Worm (Caenorhabditis elegans) whole organism, L4 larva: Measurements from ENCODE around the gene byn-1.

Experiments used
- F10B5.3 ChIP-seq: sonication (generic microtip); optimal IDR thresholded peaks from 2 replicates; lab custom pipeline; 2016; ENCODE audit warnings: mild to moderate bottlenecking, missing genetic modification characterization, missing compliant biosample characterization
- F26F4.8 ChIP-seq: fragments of 200-800 bp; sonication (Bioruptor generic); conservative IDR thresholded peaks from 2 replicates; pipeline ENCODE4 v1.3.6; 2022; ENCODE audit warnings: missing genetic modification characterization, missing compliant biosample characterization
- F49E8.2 ChIP-seq: sonication (generic microtip); optimal IDR thresholded peaks from 2 replicates; lab custom pipeline; 2016; ENCODE audit warnings: missing compliant biosample characterization, mild to moderate bottlenecking, missing genetic modification characterization, borderline replicate concordance
- T20F7.1 ChIP-seq: fragments of 200-800 bp; sonication (Bioruptor generic); optimal IDR thresholded peaks from 2 replicates; lab custom pipeline; 2018; ENCODE audit warnings: mild to moderate bottlenecking, missing genetic modification characterization, missing compliant biosample characterization
- Y105C5A.15 ChIP-seq: fragments of 200-800 bp; sonication (Bioruptor generic); IDR thresholded peaks from 2 replicates; pipeline ENCODE4 v1.3.6; 2022; ENCODE audit warnings: missing genetic modification characterization, missing compliant biosample characterization
- Y5F2A.4 ChIP-seq: fragments of 200-800 bp; sonication (Bioruptor generic); optimal IDR thresholded peaks from 2 replicates; lab custom pipeline; 2018; ENCODE audit warnings: mild to moderate bottlenecking, missing genetic modification characterization, missing compliant biosample characterization
- Y75B8A.6 ChIP-seq: fragments of 200-800 bp; sonication (Bioruptor generic); IDR thresholded peaks from 2 replicates; pipeline ENCODE4 v1.3.6; 2022; ENCODE audit warnings: missing genetic modification reagents, missing genetic modification characterization, missing compliant biosample characterization
- ZK337.2 ChIP-seq: fragments of 200-800 bp; sonication (Bioruptor generic); IDR thresholded peaks from 2 replicates; pipeline ENCODE4 v1.3.6; 2022; ENCODE audit warnings: missing genetic modification reagents, missing genetic modification characterization, missing compliant biosample characterization
- aha-1 ChIP-seq: fragments of 150-350 bp; peaks from one replicate; lab custom pipeline; 2014; ENCODE audit warnings: missing biosample characterization, missing genetic modification characterization
- ama-1 ChIP-seq: fragments of 150-350 bp; optimal IDR thresholded peaks from 2 replicates; lab custom pipeline; 2014; ENCODE audit warnings: inconsistent platforms, mixed read lengths
- attf-4 ChIP-seq: sonication (generic microtip); optimal IDR thresholded peaks from 3 replicates; lab custom pipeline; 2017; ENCODE audit warnings: missing biosample characterization, missing genetic modification characterization
- ceh-28 ChIP-seq: fragments of 150-350 bp; optimal IDR thresholded peaks from 2 replicates; lab custom pipeline; 2014; ENCODE audit warnings: missing biosample characterization, missing genetic modification reagents, missing genetic modification characterization
- ceh-44 ChIP-seq: fragments of 200-800 bp; sonication (Bioruptor generic); IDR thresholded peaks from 2 replicates; pipeline ENCODE4 v1.3.6; 2022; ENCODE audit warnings: missing genetic modification reagents, missing genetic modification characterization, missing compliant biosample characterization
- ceh-62 ChIP-seq: sonication (generic microtip); optimal IDR thresholded peaks from 2 replicates; lab custom pipeline; 2017; ENCODE audit warnings: missing biosample characterization, missing genetic modification characterization
- ceh-82 ChIP-seq: sonication (generic microtip); optimal IDR thresholded peaks from 2 replicates; lab custom pipeline; 2017; ENCODE audit warnings: missing biosample characterization, missing genetic modification characterization
- ctbp-1 ChIP-seq: fragments of 200-800 bp; sonication (Bioruptor generic); IDR thresholded peaks from 2 replicates; pipeline ENCODE4 v1.3.6; 2022; ENCODE audit warnings: missing genetic modification reagents, missing genetic modification characterization, missing compliant biosample characterization
- daf-12 ChIP-seq: fragments of 150-350 bp; optimal IDR thresholded peaks from 2 replicates; lab custom pipeline; 2014; ENCODE audit warnings: missing biosample characterization, missing genetic modification reagents, missing genetic modification characterization
- dmd-8 ChIP-seq: fragments of 200-800 bp; sonication (Bioruptor generic); IDR thresholded peaks from 2 replicates; pipeline ENCODE4 v1.3.6; 2022; ENCODE audit warnings: missing genetic modification characterization, missing compliant biosample characterization
- dmd-9 ChIP-seq: fragments of 200-800 bp; sonication (Bioruptor generic); IDR thresholded peaks from 2 replicates; pipeline ENCODE4 v1.3.6; 2022; ENCODE audit warnings: missing genetic modification reagents, missing genetic modification characterization, missing compliant biosample characterization
- fkh-10 ChIP-seq: fragments of 150-350 bp; optimal IDR thresholded peaks from 2 replicates; lab custom pipeline; 2014; ENCODE audit warnings: missing biosample characterization, missing genetic modification reagents, missing genetic modification characterization
- hlh-30 ChIP-seq: sonication (generic microtip); optimal IDR thresholded peaks from 2 replicates; lab custom pipeline; 2017; ENCODE audit warnings: antibody characterized with exemption, mild to moderate bottlenecking, missing genetic modification characterization, missing compliant biosample characterization; ENCODE audit not compliant: insufficient read depth
- hmg-1.1 ChIP-seq: fragments of 200-800 bp; sonication (Bioruptor generic); IDR thresholded peaks from 2 replicates; pipeline ENCODE4 v1.3.6; 2022; ENCODE audit warnings: missing genetic modification reagents, missing genetic modification characterization, missing compliant biosample characterization
- lim-7 ChIP-seq: fragments of 200-800 bp; sonication (Bioruptor generic); IDR thresholded peaks from 2 replicates; pipeline ENCODE4 v1.3.6; 2022; ENCODE audit warnings: missing genetic modification characterization, missing compliant biosample characterization
- lin-1 ChIP-seq: fragments of 200-800 bp; sonication (Bioruptor generic); IDR thresholded peaks from 2 replicates; pipeline ENCODE4 v1.3.6; 2022; ENCODE audit warnings: missing genetic modification reagents, missing genetic modification characterization, missing compliant biosample characterization
- lin-15B ChIP-seq: fragments of 150-350 bp; sonication (generic microtip); optimal IDR thresholded peaks from 3 replicates; lab custom pipeline; 2014; ENCODE audit warnings: missing biosample characterization, missing genetic modification characterization
- lin-29 ChIP-seq: fragments of 200-800 bp; sonication (Bioruptor generic); IDR thresholded peaks from 2 replicates; pipeline ENCODE4 v1.3.6; 2022; ENCODE audit warnings: missing genetic modification reagents, missing genetic modification characterization, missing compliant biosample characterization
- lin-39 ChIP-seq: fragments of 150-350 bp; optimal IDR thresholded peaks from 2 replicates; lab custom pipeline; 2014; ENCODE audit warnings: missing biosample characterization, missing genetic modification reagents, missing genetic modification characterization
- lsy-2 ChIP-seq, 2 experiments: fragments of 150-350 bp in 1 of 2; sonication (generic microtip) in 1 of 2; optimal IDR thresholded peaks; 2 replicates each; lab custom pipeline; 2014 to 2017; ENCODE audit warnings: missing biosample characterization in 2 of 2, missing genetic modification characterization in 2 of 2
- madf-5 ChIP-seq, 2 experiments: fragments of 200-800 bp; sonication (Bioruptor generic); IDR thresholded peaks; 2 replicates each; pipeline ENCODE4 v1.3.6; 2022; ENCODE audit warnings: missing compliant biosample characterization in 2 of 2, missing genetic modification characterization in 2 of 2
- mdl-1 ChIP-seq, 2 experiments: fragments of 150-350 bp in 1 of 2; sonication (generic microtip) in 1 of 2; optimal IDR thresholded peaks; 2 replicates each; lab custom pipeline; 2014 to 2017; ENCODE audit warnings: missing biosample characterization in 2 of 2, missing genetic modification characterization in 2 of 2
- nhr-11 ChIP-seq: fragments of 150-350 bp; optimal IDR thresholded peaks from 2 replicates; lab custom pipeline; 2014; ENCODE audit warnings: missing biosample characterization, missing genetic modification characterization
- nhr-111 ChIP-seq: fragments of 200-800 bp; sonication (Bioruptor generic); optimal IDR thresholded peaks from 2 replicates; lab custom pipeline; 2018; ENCODE audit warnings: mild to moderate bottlenecking, missing genetic modification characterization, missing compliant biosample characterization
- nhr-25 ChIP-seq: sonication (generic microtip); optimal IDR thresholded peaks from 2 replicates; lab custom pipeline; 2017; ENCODE audit warnings: missing genetic modification characterization, mild to moderate bottlenecking, missing compliant biosample characterization, antibody characterized with exemption, moderate library complexity, borderline replicate concordance; ENCODE audit not compliant: insufficient read depth
- nhr-28 ChIP-seq: fragments of 150-350 bp; optimal IDR thresholded peaks from 2 replicates; lab custom pipeline; 2014; ENCODE audit warnings: missing biosample characterization, missing genetic modification characterization
- nhr-77 ChIP-seq: fragments of 150-350 bp; optimal IDR thresholded peaks from 2 replicates; lab custom pipeline; 2014; ENCODE audit warnings: missing biosample characterization, missing genetic modification characterization
- pha-4 ChIP-seq, 2 experiments: fragments of 150-350 bp in 1 of 2; fragments of 200-800 bp in 1 of 2; sonication (Bioruptor generic) in 1 of 2; IDR thresholded peaks in 1 of 2; optimal IDR thresholded peaks in 1 of 2; 2 replicates each; pipeline versions ENCODE4 v1.3.6 to Lab custom; 2014 to 2022; ENCODE audit warnings: missing genetic modification characterization in 2 of 2, missing genetic modification reagents in 2 of 2, missing biosample characterization in 1 of 2, missing compliant biosample characterization in 1 of 2
- pqm-1 ChIP-seq: sonication (generic microtip); optimal IDR thresholded peaks from 2 replicates; lab custom pipeline; 2017; ENCODE audit warnings: missing biosample characterization, missing genetic modification characterization
- sdz-12 ChIP-seq: fragments of 200-800 bp; sonication (Bioruptor generic); optimal IDR thresholded peaks from 2 replicates; lab custom pipeline; 2018; ENCODE audit warnings: mild to moderate bottlenecking, missing genetic modification characterization, missing compliant biosample characterization
- spr-1 ChIP-seq: sonication (generic microtip); optimal IDR thresholded peaks from 2 replicates; lab custom pipeline; 2016; ENCODE audit warnings: mild to moderate bottlenecking, missing genetic modification characterization, missing compliant biosample characterization
- spr-3 ChIP-seq: fragments of 200-800 bp; sonication (Bioruptor generic); optimal IDR thresholded peaks from 2 replicates; lab custom pipeline; 2018; ENCODE audit warnings: mild to moderate bottlenecking, missing genetic modification characterization, missing compliant biosample characterization
- tag-97 ChIP-seq: fragments of 200-800 bp; sonication (Bioruptor generic); IDR thresholded peaks from 2 replicates; pipeline ENCODE4 v1.3.6; 2022; ENCODE audit warnings: missing genetic modification characterization, missing compliant biosample characterization
- unc-130 ChIP-seq: sonication (generic microtip); optimal IDR thresholded peaks from 2 replicates; lab custom pipeline; 2016; ENCODE audit warnings: missing genetic modification reagents, missing genetic modification characterization, missing compliant biosample characterization
- unc-62 ChIP-seq, 3 experiments: fragments of 150-350 bp in 1 of 3; sonication (generic microtip); optimal IDR thresholded peaks in 2 of 3; peaks in 1 of 3; 1 replicate in 1 of 3; 2 replicates in 2 of 3; lab custom pipeline; 2014 to 2017; ENCODE audit warnings: missing biosample characterization in 3 of 3, missing genetic modification characterization in 3 of 3, missing genetic modification reagents in 3 of 3, missing genotype in 1 of 3
- vab-7 ChIP-seq: fragments of 200-800 bp; sonication (Bioruptor generic); IDR thresholded peaks from 2 replicates; pipeline ENCODE4 v1.3.6; 2022; ENCODE audit warnings: missing genetic modification reagents, missing genetic modification characterization, missing compliant biosample characterization
- zfp-2 ChIP-seq: sonication (generic microtip); optimal IDR thresholded peaks from 2 replicates; lab custom pipeline; 2016; ENCODE audit warnings: mild to moderate bottlenecking, missing genetic modification characterization, missing compliant biosample characterization
- zip-11 ChIP-seq: fragments of 200-800 bp; sonication (Bioruptor generic); IDR thresholded peaks from 2 replicates; pipeline ENCODE4 v1.3.6; 2022; ENCODE audit warnings: missing genetic modification characterization, missing compliant biosample characterization
- zip-2 ChIP-seq: fragments of 150-350 bp; optimal IDR thresholded peaks from 2 replicates; lab custom pipeline; 2014; ENCODE audit warnings: missing biosample characterization, missing genetic modification characterization
- ztf-7 ChIP-seq: fragments of 150-350 bp; optimal IDR thresholded peaks from 2 replicates; lab custom pipeline; 2014; ENCODE audit warnings: missing biosample characterization, missing genetic modification characterization

The byn-1 gene

DNA sequence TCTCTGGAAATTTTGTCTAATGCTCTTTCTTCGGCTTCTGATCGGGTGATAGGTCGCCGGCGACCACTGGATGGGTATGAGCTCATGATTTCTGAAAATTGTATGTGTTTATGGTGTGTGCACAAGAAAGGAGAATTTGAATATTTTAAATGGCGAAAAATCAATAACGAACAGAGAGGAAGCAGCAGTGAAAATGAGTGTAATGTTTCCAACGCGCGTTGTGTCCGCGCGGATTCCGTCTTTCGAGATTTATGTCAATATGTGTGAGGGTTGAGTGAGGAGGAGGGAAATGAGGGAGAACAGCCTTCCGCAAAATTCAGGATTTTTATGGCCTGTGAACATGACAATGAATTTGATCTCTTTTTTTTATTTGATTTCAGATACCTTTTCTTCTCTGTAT, 3.1 kb upstream of the byn-1 start, which contains the start of gene flap-1:
Gene flap-1 (minus strand): TSS at position 101 of the 400 bp plus-strand sequence.
- TF ChIP-seq nhr-77 (tag; lab: Kevin White, UChicago) (no peak), aha-1 (tag; lab: Kevin White, UChicago) (peak; percentile 89)

- no peak for TF ChIP-seq unc-62 (GFP tag; optimal IDR thresholded peaks at IDR 0.05 in 1 of 2; lab: Kevin White, UChicago)
- no peak for TF ChIP-seq unc-62 (tag; optimal IDR thresholded peaks at IDR 0.05; lab: Kevin White, UChicago)
- no peak for TF ChIP-seq mdl-1 (tag; optimal IDR thresholded peaks at IDR 0.05; lab: Kevin White, UChicago)
- TF ChIP-seq spr-3 (GFP tag; lab: Kevin White, UChicago) = no peak
- TF ChIP-seq Y105C5A.15 (GFP tag; lab: Robert Waterston, UW) = no peak
- no peak for TF ChIP-seq lin-1 (GFP tag; lab: Robert Waterston, UW)
- no peak for TF ChIP-seq pha-4 (GFP tag; IDR thresholded peaks at IDR 0.05; lab: Robert Waterston, UW)
- peak; percentile 29 for TF ChIP-seq pha-4 (tag; optimal IDR thresholded peaks at IDR 0.05; lab: Kevin White, UChicago)
- TF ChIP-seq Y5F2A.4 (GFP tag; lab: Kevin White, UChicago) = no peak
- TF ChIP-seq tag-97 (GFP tag; lab: Robert Waterston, UW) = no peak
- no peak for TF ChIP-seq lin-29 (GFP tag; lab: Robert Waterston, UW)
- no peak for TF ChIP-seq lin-15B (tag; lab: Kevin White, UChicago)
- TF ChIP-seq attf-4 (tag; lab: Kevin White, UChicago) = no peak
- peak; percentile 28 for TF ChIP-seq fkh-10 (GFP tag; lab: Kevin White, UChicago)
- no peak for TF ChIP-seq ama-1
- no peak for TF ChIP-seq pqm-1
- TF ChIP-seq nhr-77 (tag; lab: Kevin White, UChicago) = peak; percentile 10
- TF ChIP-seq lim-7 (GFP tag; lab: Robert Waterston, UW) = no peak
- no peak for TF ChIP-seq madf-5 (GFP tag; IDR thresholded peaks at IDR 0.05; lab: Robert Waterston, UW)
- TF ChIP-seq dmd-8 (GFP tag; lab: Robert Waterston, UW) = no peak
- TF ChIP-seq ceh-62 (tag; lab: Kevin White, UChicago) = no peak
- peak in 1 of 2 experiments; percentile 82 for TF ChIP-seq lsy-2 (tag; optimal IDR thresholded peaks at IDR 0.05; lab: Kevin White, UChicago)
- no peak for TF ChIP-seq nhr-28 (tag; lab: Kevin White, UChicago)
- TF ChIP-seq nhr-111 = no peak
- no peak for TF ChIP-seq ceh-44 (GFP tag; lab: Robert Waterston, UW)
- TF ChIP-seq unc-130 (GFP tag; lab: Kevin White, UChicago) = no peak
- no peak for TF ChIP-seq ZK337.2 (GFP tag; lab: Robert Waterston, UW)
- peak; percentile 49 for TF ChIP-seq T20F7.1 (GFP tag; lab: Kevin White, UChicago)
- TF ChIP-seq nhr-25 (tag; lab: Kevin White, UChicago) = no peak
- TF ChIP-seq zfp-2 (tag; lab: Kevin White, UChicago) = no peak
- TF ChIP-seq hmg-1.1 (GFP tag; lab: Robert Waterston, UW) = no peak
- TF ChIP-seq F26F4.8 (GFP tag; lab: Robert Waterston, UW) = no peak
- no peak for TF ChIP-seq ceh-28
- no peak for TF ChIP-seq dmd-9 (GFP tag; lab: Robert Waterston, UW)
- no peak for TF ChIP-seq zip-11 (GFP tag; lab: Robert Waterston, UW)
- TF ChIP-seq hlh-30 = peak; percentile 25
- no peak for TF ChIP-seq vab-7 (GFP tag; lab: Robert Waterston, UW)
- TF ChIP-seq Y75B8A.6 (GFP tag; lab: Robert Waterston, UW) = no peak
- no peak for TF ChIP-seq sdz-12 (GFP tag; lab: Kevin White, UChicago)
- no peak for TF ChIP-seq aha-1 (tag; lab: Kevin White, UChicago)
- no peak for TF ChIP-seq ztf-7 (tag; lab: Kevin White, UChicago)
- no peak for TF ChIP-seq F10B5.3 (tag; lab: Kevin White, UChicago)
- no peak for TF ChIP-seq nhr-11 (tag; lab: Kevin White, UChicago)
- no peak for TF ChIP-seq F49E8.2 (tag; lab: Kevin White, UChicago)
- TF ChIP-seq daf-12 (tag; lab: Kevin White, UChicago) = no peak
- no peak for TF ChIP-seq ctbp-1 (GFP tag; lab: Robert Waterston, UW)
- TF ChIP-seq lin-39 (tag; lab: Kevin White, UChicago) = no peak
- no peak for TF ChIP-seq ceh-82 (tag; lab: Kevin White, UChicago)
- no peak for TF ChIP-seq spr-1
- no peak for TF ChIP-seq zip-2
Observed at ce11 chrIII:6929558-6930167, 2.1 kb upstream of the byn-1 start, which contains the start of gene inf-1. Gene inf-1, plus strand, starts transcription at chrIII:6930134.
